Fruit fly (Drosophila melanogaster) whole organism, embryonic: ENCODE data around the gene CG31204.
A peak's percentile ranks its signal among the peaks of the same experiment; 100 is the strongest.

ENCODE experiments used
- Antp ChIP-seq: fragments of 200-800 bp; sonication (Bioruptor generic); optimal IDR thresholded peaks from 3 replicates; lab custom pipeline; 2016; ENCODE audit warnings: missing biosample characterization, missing genetic modification characterization
- CG10366 ChIP-seq: fragments of 200-800 bp; sonication (Bioruptor generic); IDR thresholded peaks from 2 replicates; pipeline ENCODE4 v1.3.6; 2022; ENCODE audit warnings: missing biosample characterization, missing genetic modification characterization
- CG10654 ChIP-seq: fragments of 200-800 bp; sonication (Bioruptor generic); optimal IDR thresholded peaks from 2 replicates; lab custom pipeline; 2016; ENCODE audit warnings: missing biosample characterization, missing genetic modification characterization
- CG11560 ChIP-seq: fragments of 200-800 bp; sonication (Bioruptor generic); IDR thresholded peaks from 3 replicates; pipeline ENCODE4 v1.3.6; 2022; ENCODE audit warnings: missing biosample characterization, missing genetic modification characterization
- CG12659 ChIP-seq: fragments of 200-800 bp; sonication (Bioruptor generic); optimal IDR thresholded peaks from 3 replicates; lab custom pipeline; 2017; ENCODE audit warnings: mild to moderate bottlenecking, missing biosample characterization, missing genetic modification reagents, missing genetic modification characterization
- CG13123 ChIP-seq: fragments of 200-800 bp; sonication (Bioruptor generic); optimal IDR thresholded peaks from 2 replicates; lab custom pipeline; 2016; ENCODE audit warnings: missing biosample characterization, missing genetic modification characterization
- CG14014 ChIP-seq: fragments of 200-800 bp; sonication (Bioruptor generic); IDR thresholded peaks from 2 replicates; pipeline ENCODE4 v1.3.6; 2022; ENCODE audit warnings: missing biosample characterization, missing genetic modification characterization
- CG14667 ChIP-seq: fragments of 200-800 bp; sonication (Bioruptor generic); IDR thresholded peaks from 2 replicates; pipeline ENCODE4 v1.3.6; 2022; ENCODE audit warnings: missing biosample characterization, missing genetic modification characterization
- CG15269 ChIP-seq: fragments of 200-800 bp; sonication (Bioruptor generic); optimal IDR thresholded peaks from 2 replicates; lab custom pipeline; 2018; ENCODE audit warnings: missing biosample characterization, mild to moderate bottlenecking, missing genetic modification characterization, moderate library complexity
- CG16863 ChIP-seq: fragments of 200-800 bp; sonication (Bioruptor generic); optimal IDR thresholded peaks from 3 replicates; lab custom pipeline; 2016; ENCODE audit warnings: missing biosample characterization, missing genetic modification characterization
- CG18764 ChIP-seq: fragments of 200-800 bp; sonication (Bioruptor generic); optimal IDR thresholded peaks from 3 replicates; lab custom pipeline; 2016; ENCODE audit warnings: missing biosample characterization, missing genetic modification characterization
- CG2129 ChIP-seq: fragments of 200-800 bp; sonication (Bioruptor generic); IDR thresholded peaks from 2 replicates; pipeline ENCODE4 v1.3.6; 2022; ENCODE audit warnings: missing biosample characterization, missing genetic modification characterization; ENCODE audit not compliant: partially characterized antibody
- CG2875 ChIP-seq: fragments of 200-800 bp; sonication (Bioruptor generic); optimal IDR thresholded peaks from 2 replicates; lab custom pipeline; 2017; ENCODE audit warnings: missing biosample characterization, mild to moderate bottlenecking, missing genetic modification characterization, missing genetic modification reagents
- CG31224 ChIP-seq: fragments of 200-800 bp; sonication (Bioruptor generic); IDR thresholded peaks from 2 replicates; pipeline ENCODE4 v1.3.6; 2022; ENCODE audit warnings: missing biosample characterization, missing genetic modification characterization
- CG31388 ChIP-seq: fragments of 200-800 bp; sonication (Bioruptor generic); optimal IDR thresholded peaks from 2 replicates; lab custom pipeline; 2016; ENCODE audit warnings: missing biosample characterization, missing genetic modification characterization
- CG31441 ChIP-seq: fragments of 200-800 bp; sonication (Bioruptor generic); IDR thresholded peaks from 2 replicates; pipeline ENCODE4 v1.3.6; 2022; ENCODE audit warnings: missing biosample characterization, missing genetic modification characterization
- CG8359 ChIP-seq: fragments of 200-800 bp; sonication (Bioruptor generic); optimal IDR thresholded peaks from 2 replicates; lab custom pipeline; 2017; ENCODE audit warnings: missing biosample characterization, mild to moderate bottlenecking, missing genetic modification characterization, borderline replicate concordance
- CG9797 ChIP-seq: fragments of 200-800 bp; sonication (Bioruptor generic); optimal IDR thresholded peaks from 3 replicates; lab custom pipeline; 2018; ENCODE audit warnings: missing biosample characterization, mild to moderate bottlenecking, missing genetic modification characterization
- CG9876 ChIP-seq: fragments of 200-800 bp; sonication (Bioruptor generic); optimal IDR thresholded peaks from 2 replicates; lab custom pipeline; 2016; ENCODE audit warnings: missing biosample characterization, missing genetic modification characterization
- D ChIP-seq, 2 experiments: fragments of 200-800 bp in 1 of 2; fragments of >200 bp in 1 of 2; sonication (Bioruptor generic) in 1 of 2; optimal IDR thresholded peaks; 2 replicates in 1 of 2; 3 replicates in 1 of 2; lab custom pipeline; 2017; ENCODE audit warnings: mild to moderate bottlenecking in 1 of 2, missing biosample characterization in 1 of 2, missing genetic modification characterization in 1 of 2, missing genetic modification reagents in 1 of 2
- Dip2 ChIP-seq: fragments of 200-800 bp; sonication (Bioruptor generic); IDR thresholded peaks from 2 replicates; pipeline ENCODE4 v1.3.6; 2022; ENCODE audit warnings: missing biosample characterization, missing genetic modification characterization
- Dref ChIP-seq: fragments of 200-800 bp; sonication (Bioruptor generic); IDR thresholded peaks from 2 replicates; pipeline ENCODE4 v1.3.6; 2022; ENCODE audit warnings: missing biosample characterization, missing genetic modification characterization
- Elba2 ChIP-seq: fragments of 200-800 bp; sonication (Bioruptor generic); optimal IDR thresholded peaks from 3 replicates; lab custom pipeline; 2016; ENCODE audit warnings: missing biosample characterization, missing genetic modification characterization
- GATAe ChIP-seq: fragments of 200-800 bp; sonication (Bioruptor generic); conservative IDR thresholded peaks from 2 replicates; pipeline ENCODE4 v1.3.6; 2022; ENCODE audit warnings: missing biosample characterization, missing genetic modification characterization
- HHEX ChIP-seq: fragments of 200-800 bp; sonication (Bioruptor generic); optimal IDR thresholded peaks from 3 replicates; lab custom pipeline; 2017; ENCODE audit warnings: missing biosample characterization, mild to moderate bottlenecking, missing genetic modification characterization, missing genetic modification reagents
- Jarid2 ChIP-seq: fragments of 200-800 bp; sonication (Bioruptor generic); optimal IDR thresholded peaks from 3 replicates; lab custom pipeline; 2017; ENCODE audit warnings: mild to moderate bottlenecking, missing biosample characterization, missing genetic modification reagents, missing genetic modification characterization
- NfI ChIP-seq: fragments of 200-800 bp; sonication (Bioruptor generic); optimal IDR thresholded peaks from 3 replicates; lab custom pipeline; 2018; ENCODE audit warnings: missing biosample characterization, mild to moderate bottlenecking, missing genetic modification characterization, moderate library complexity
- Rfx ChIP-seq: fragments of 200-800 bp; sonication (Bioruptor generic); IDR thresholded peaks from 2 replicates; pipeline ENCODE4 v1.3.6; 2022; ENCODE audit warnings: missing biosample characterization, missing genetic modification characterization
- Sin3A ChIP-seq: fragments of >200 bp; optimal IDR thresholded peaks from 2 replicates; lab custom pipeline; 2018
- Xbp1 ChIP-seq: fragments of 200-800 bp; sonication (Bioruptor generic); optimal IDR thresholded peaks from 3 replicates; lab custom pipeline; 2016; ENCODE audit warnings: missing biosample characterization, mild to moderate bottlenecking, missing genetic modification characterization
- ab ChIP-seq: fragments of 200-800 bp; sonication (Bioruptor generic); optimal IDR thresholded peaks from 2 replicates; lab custom pipeline; 2016; ENCODE audit warnings: missing biosample characterization, missing genetic modification characterization
- ara ChIP-seq: fragments of 200-800 bp; sonication (Bioruptor generic); IDR thresholded peaks from 2 replicates; pipeline ENCODE4 v1.3.6; 2022; ENCODE audit warnings: missing biosample characterization, missing genetic modification characterization
- ase ChIP-seq: fragments of 200-800 bp; sonication (Bioruptor generic); IDR thresholded peaks from 3 replicates; pipeline ENCODE4 v1.3.6; 2022; ENCODE audit warnings: missing biosample characterization, missing genetic modification characterization
- ash1 ChIP-seq: fragments of 200-800 bp; sonication (Bioruptor generic); optimal IDR thresholded peaks from 2 replicates; lab custom pipeline; 2018; ENCODE audit warnings: missing biosample characterization, mild to moderate bottlenecking, missing genetic modification characterization
- bcd ChIP-seq: fragments of 200-800 bp; sonication (Bioruptor generic); optimal IDR thresholded peaks from 2 replicates; lab custom pipeline; 2017; ENCODE audit warnings: missing biosample characterization, mild to moderate bottlenecking, missing genetic modification characterization
- cato ChIP-seq: fragments of 200-800 bp; sonication (Bioruptor generic); optimal IDR thresholded peaks from 2 replicates; lab custom pipeline; 2016; ENCODE audit warnings: missing biosample characterization, missing genetic modification characterization, borderline replicate concordance
- crol ChIP-seq: fragments of 200-800 bp; sonication (Bioruptor generic); IDR thresholded peaks from 2 replicates; pipeline ENCODE4 v1.3.6; 2022; ENCODE audit warnings: missing biosample characterization, missing genetic modification characterization
- dmrt11E ChIP-seq: fragments of 200-800 bp; sonication (Bioruptor generic); optimal IDR thresholded peaks from 3 replicates; lab custom pipeline; 2018; ENCODE audit warnings: missing biosample characterization, mild to moderate bottlenecking, missing genetic modification characterization, moderate library complexity
- dpn ChIP-seq, 2 experiments: fragments of 200-800 bp; sonication (Bioruptor generic); optimal IDR thresholded peaks; 3 replicates each; lab custom pipeline; 2016; ENCODE audit warnings: missing biosample characterization in 2 of 2, missing genetic modification characterization in 2 of 2
- dysf ChIP-seq: fragments of 200-800 bp; sonication (Bioruptor generic); IDR thresholded peaks from 3 replicates; pipeline ENCODE4 v1.3.6; 2022; ENCODE audit warnings: missing biosample characterization, missing genetic modification characterization
- hb ChIP-seq: fragments of 200-800 bp; sonication (Bioruptor generic); IDR thresholded peaks from 3 replicates; pipeline ENCODE4 v1.3.6; 2022; ENCODE audit warnings: missing biosample characterization, missing genetic modification characterization; ENCODE audit not compliant: partially characterized antibody
- lab ChIP-seq: fragments of 200-800 bp; sonication (Bioruptor generic); optimal IDR thresholded peaks from 3 replicates; lab custom pipeline; 2017; ENCODE audit warnings: missing biosample characterization, missing genetic modification characterization, mild to moderate bottlenecking, moderate library complexity, missing genetic modification reagents
- lilli ChIP-seq: fragments of 200-800 bp; sonication (Bioruptor generic); optimal IDR thresholded peaks from 3 replicates; lab custom pipeline; 2016; ENCODE audit warnings: missing biosample characterization, missing genetic modification characterization
- odd ChIP-seq: fragments of 200-800 bp; sonication (Bioruptor generic); optimal IDR thresholded peaks from 2 replicates; lab custom pipeline; 2017; ENCODE audit warnings: missing biosample characterization, mild to moderate bottlenecking, missing genetic modification characterization
- onecut ChIP-seq: fragments of 200-800 bp; sonication (Bioruptor generic); IDR thresholded peaks from 2 replicates; pipeline ENCODE4 v1.3.6; 2022; ENCODE audit warnings: missing biosample characterization, missing genetic modification characterization
- rib ChIP-seq: fragments of 200-800 bp; sonication (Bioruptor generic); IDR thresholded peaks from 2 replicates; pipeline ENCODE4 v1.3.6; 2022; ENCODE audit warnings: missing biosample characterization, missing genetic modification characterization
- slou ChIP-seq: fragments of 200-800 bp; sonication (Bioruptor generic); optimal IDR thresholded peaks from 3 replicates; lab custom pipeline; 2016; ENCODE audit warnings: missing biosample characterization, missing genetic modification characterization
- sug ChIP-seq: fragments of 200-800 bp; optimal IDR thresholded peaks from 2 replicates; lab custom pipeline; 2019; ENCODE audit warnings: missing biosample characterization, mild to moderate bottlenecking, missing genetic modification characterization, moderate library complexity
- tio ChIP-seq: fragments of 200-800 bp; sonication (Bioruptor generic); optimal IDR thresholded peaks from 2 replicates; lab custom pipeline; 2017; ENCODE audit warnings: missing biosample characterization, missing genetic modification characterization, inconsistent platforms
- vnd ChIP-seq: fragments of 200-800 bp; sonication (Bioruptor generic); IDR thresholded peaks from 3 replicates; pipeline ENCODE4 v1.3.6; 2022; ENCODE audit warnings: missing biosample characterization, missing genetic modification characterization; ENCODE audit not compliant: partially characterized antibody
- zen2 ChIP-seq: fragments of 200-800 bp; sonication (Bioruptor generic); IDR thresholded peaks from 3 replicates; pipeline ENCODE4 v1.3.6; 2022; ENCODE audit warnings: missing biosample characterization, missing genetic modification characterization; ENCODE audit not compliant: partially characterized antibody

The CG31204 gene

dm6 chr3R:31384108-31384507 lies 9.2 kb downstream of the CG31204 start:
- TF ChIP-seq CG31224 (GFP tag; lab: Robert Waterston, UW) (peak; percentile 95), CG14014 (GFP tag; lab: Robert Waterston, UW) (peak; percentile 97), odd (peak; percentile 91), CG10654 (GFP tag; lab: Kevin White, UChicago) (peak; percentile 96), Jarid2 (GFP tag; lab: Kevin White, UChicago) (peak; percentile 85), CG10366 (GFP tag; lab: Robert Waterston, UW) (peak; percentile 97), lilli (GFP tag; lab: Kevin White, UChicago) (peak; percentile 99), CG9797 (GFP tag; lab: Kevin White, UChicago) (peak; percentile 40), ara (GFP tag; lab: Robert Waterston, UW) (peak; percentile 98), ab (GFP tag; lab: Kevin White, UChicago) (peak; percentile 90), HHEX (GFP tag; lab: Kevin White, UChicago) (peak; percentile 97), CG18764 (GFP tag; lab: Kevin White, UChicago) (peak; percentile 94), cato (GFP tag; lab: Kevin White, UChicago) (peak; percentile 95), D (optimal IDR thresholded peaks at IDR 0.05; lab: Kevin White, UChicago) (no peak), D (GFP tag; optimal IDR thresholded peaks at IDR 0.05; lab: Kevin White, UChicago) (peak; percentile 92), slou (GFP tag; lab: Kevin White, UChicago) (peak; percentile 95), CG12659 (GFP tag; lab: Kevin White, UChicago) (peak; percentile 98), CG2875 (GFP tag; lab: Kevin White, UChicago) (peak; percentile 95), crol (GFP tag; lab: Robert Waterston, UW) (0 out of 2 replicates have a peak, but pooled peaks have one; percentile 39), CG13123 (GFP tag; lab: Kevin White, UChicago) (peak; percentile 88), Antp (peak; percentile 98), CG8359 (GFP tag; lab: Kevin White, UChicago) (peak; percentile 81), CG2129 (no peak), bcd (GFP tag; lab: Kevin White, UChicago) (peak; percentile 98), dpn (GFP tag; optimal IDR thresholded peaks at IDR 0.05; lab: Kevin White, UChicago) (peak; percentile 98), sug (tag; lab: Kevin White, UChicago) (peak; percentile 88), NfI (GFP tag; lab: Kevin White, UChicago) (peak; percentile 97), rib (GFP tag; lab: Robert Waterston, UW) (peak; percentile 98), ash1 (peak; percentile 79), Sin3A (lab: Kevin White, UChicago) (no peak), tio (peak; percentile 93), Elba2 (peak; percentile 43), Dref (GFP tag; lab: Robert Waterston, UW) (peak; percentile 47), onecut (peak; percentile 89), dysf (peak; percentile 99), ase (GFP tag; lab: Robert Waterston, UW) (peak; percentile 98), dmrt11E (tag; lab: Kevin White, UChicago) (peak; percentile 88), CG16863 (peak; percentile 97), CG11560 (tag; lab: Robert Waterston, UW) (peak; percentile 91), hb (GFP tag; lab: Robert Waterston, UW) (no peak), vnd (no peak), Dip2 (GFP tag; lab: Robert Waterston, UW) (peak; percentile 74), lab (peak; percentile 98), Xbp1 (GFP tag; lab: Kevin White, UChicago) (peak; percentile 98), zen2 (GFP tag; lab: Robert Waterston, UW) (no peak), GATAe (peak; percentile 93), CG9876 (GFP tag; lab: Kevin White, UChicago) (peak; percentile 95), CG15269 (tag; lab: Kevin White, UChicago) (peak; percentile 97), CG31441 (GFP tag; lab: Robert Waterston, UW) (peak; percentile 98), Rfx (GFP tag; lab: Robert Waterston, UW) (peak; percentile 99), CG14667 (GFP tag; lab: Robert Waterston, UW) (peak; percentile 97), CG31388 (GFP tag; lab: Kevin White, UChicago) (peak; percentile 87)
